Worm (Caenorhabditis elegans) whole organism, L4 larva: ENCODE results near the gene rps-9.

Experiments
- ZK546.5 ChIP-seq, 2 experiments: sonication (generic microtip); optimal IDR thresholded peaks; 2 replicates each; lab custom pipeline; 2017; ENCODE audit warnings: missing biosample characterization in 2 of 2, missing genetic modification characterization in 2 of 2
- ama-1 ChIP-seq: fragments of 150-350 bp; optimal IDR thresholded peaks from 2 replicates; lab custom pipeline; 2014; ENCODE audit warnings: inconsistent platforms, mixed read lengths
- ceh-82 ChIP-seq: sonication (generic microtip); optimal IDR thresholded peaks from 2 replicates; lab custom pipeline; 2017; ENCODE audit warnings: missing biosample characterization, missing genetic modification characterization
- dpl-1 ChIP-seq: fragments of 150-350 bp; optimal IDR thresholded peaks from 2 replicates; lab custom pipeline; 2014; ENCODE audit warnings: missing biosample characterization, missing genetic modification reagents, missing genetic modification characterization
- hlh-30 ChIP-seq: sonication (generic microtip); optimal IDR thresholded peaks from 2 replicates; lab custom pipeline; 2017; ENCODE audit warnings: antibody characterized with exemption, mild to moderate bottlenecking, missing genetic modification characterization, missing compliant biosample characterization; ENCODE audit not compliant: insufficient read depth
- jun-1 ChIP-seq: fragments of 150-350 bp; optimal IDR thresholded peaks from 2 replicates; lab custom pipeline; 2014; ENCODE audit warnings: missing biosample characterization, missing genetic modification reagents, missing genetic modification characterization
- mdt-29 ChIP-seq: fragments of 200-800 bp; sonication (Bioruptor generic); IDR thresholded peaks from 2 replicates; pipeline ENCODE4 v1.3.6; 2022; ENCODE audit warnings: missing genetic modification reagents, missing genetic modification characterization, missing compliant biosample characterization
- nhr-41 ChIP-seq: fragments of 200-800 bp; sonication (Bioruptor generic); IDR thresholded peaks from 2 replicates; pipeline ENCODE4 v1.3.6; 2022; ENCODE audit warnings: missing genetic modification reagents, missing genetic modification characterization, missing compliant biosample characterization
- nhr-48 ChIP-seq: sonication (generic microtip); optimal IDR thresholded peaks from 2 replicates; lab custom pipeline; 2016; ENCODE audit warnings: mild to moderate bottlenecking, missing genetic modification characterization, missing compliant biosample characterization
- pqm-1 ChIP-seq: sonication (generic microtip); optimal IDR thresholded peaks from 2 replicates; lab custom pipeline; 2017; ENCODE audit warnings: missing biosample characterization, missing genetic modification characterization
- snpc-4 ChIP-seq: fragments of 150-350 bp; optimal IDR thresholded peaks from 2 replicates; lab custom pipeline; 2014; ENCODE audit warnings: missing biosample characterization, missing genetic modification characterization
- unc-62 ChIP-seq, 3 experiments: fragments of 150-350 bp in 1 of 3; sonication (generic microtip); optimal IDR thresholded peaks in 2 of 3; peaks in 1 of 3; 1 replicate in 1 of 3; 2 replicates in 2 of 3; lab custom pipeline; 2014 to 2017; ENCODE audit warnings: missing biosample characterization in 3 of 3, missing genetic modification characterization in 3 of 3, missing genetic modification reagents in 3 of 3, missing genotype in 1 of 3

DNA sequence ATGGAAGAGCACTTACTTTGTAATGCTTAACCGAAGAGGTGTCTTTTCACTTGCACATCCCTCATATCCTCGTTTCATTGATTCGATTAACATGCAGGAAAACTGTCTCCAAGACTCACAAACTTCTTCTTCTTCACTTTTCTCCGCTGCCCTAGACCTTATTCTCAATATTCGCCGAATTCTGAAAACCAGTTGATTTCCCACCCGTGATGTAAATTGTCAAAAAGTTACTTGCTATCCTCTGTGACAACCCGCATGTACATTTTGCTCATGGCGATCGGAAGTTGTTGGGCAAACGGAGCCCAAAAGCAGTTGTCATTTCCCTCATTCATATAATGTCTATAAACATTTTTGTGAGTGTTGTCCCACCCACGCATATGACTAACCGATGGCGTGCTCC lies 15.7 kb downstream of the rps-9 start:
- no peak for TF ChIP-seq ama-1 (lab: Kevin White, UChicago)
- no peak for TF ChIP-seq jun-1
- no peak for TF ChIP-seq nhr-41 (GFP tag; lab: Robert Waterston, UW)
- TF ChIP-seq hlh-30 = no peak
- TF ChIP-seq nhr-48 (tag; lab: Kevin White, UChicago) = no peak
- no peak for TF ChIP-seq dpl-1 (GFP tag; lab: Kevin White, UChicago)
- no peak for TF ChIP-seq pqm-1 (tag; lab: Kevin White, UChicago)
- peak in 1 of 2 experiments; percentile 97 for TF ChIP-seq unc-62 (GFP tag; optimal IDR thresholded peaks at IDR 0.05 in 1 of 2; lab: Kevin White, UChicago)
- TF ChIP-seq unc-62 (tag; optimal IDR thresholded peaks at IDR 0.05; lab: Kevin White, UChicago) = no peak
- TF ChIP-seq ZK546.5 (tag; optimal IDR thresholded peaks at IDR 0.05; lab: Kevin White, UChicago) = no peak
- no peak for TF ChIP-seq snpc-4 (tag; lab: Kevin White, UChicago)
- no peak for TF ChIP-seq ceh-82 (tag; lab: Kevin White, UChicago)
- TF ChIP-seq mdt-29 (GFP tag; lab: Robert Waterston, UW) = no peak
